Worm (Caenorhabditis elegans) whole organism, early embryonic: ENCODE data around the gene Y51A2D.21.

ENCODE experiments used
- ama-1 ChIP-seq: fragments of 150-350 bp; optimal IDR thresholded peaks from 2 replicates; lab custom pipeline; 2014
- ceh-13 ChIP-seq: fragments of 200-800 bp; sonication (Bioruptor generic); optimal IDR thresholded peaks from 2 replicates; lab custom pipeline; 2018; ENCODE audit warnings: mild to moderate bottlenecking, missing genetic modification characterization, missing compliant biosample characterization
- ceh-36 ChIP-seq: sonication (generic microtip); optimal IDR thresholded peaks from 2 replicates; lab custom pipeline; 2016; ENCODE audit warnings: missing genetic modification characterization, inconsistent platforms, missing compliant biosample characterization
- ets-7 ChIP-seq: sonication (generic microtip); optimal IDR thresholded peaks from 2 replicates; lab custom pipeline; 2016; ENCODE audit warnings: missing genotype, missing genetic modification characterization, missing compliant biosample characterization
- flt-1 ChIP-seq: fragments of 200-800 bp; sonication (Bioruptor generic); IDR thresholded peaks from 2 replicates; pipeline ENCODE4 v1.3.6; 2022; ENCODE audit warnings: missing genetic modification characterization, missing compliant biosample characterization
- hmg-4 ChIP-seq: fragments of 200-800 bp; sonication (Bioruptor generic); optimal IDR thresholded peaks from 2 replicates; lab custom pipeline; 2018; ENCODE audit warnings: mild to moderate bottlenecking, missing genetic modification characterization, missing compliant biosample characterization
- scrt-1 ChIP-seq: fragments of 200-800 bp; sonication (Bioruptor generic); IDR thresholded peaks from 2 replicates; pipeline ENCODE4 v1.3.6; 2022; ENCODE audit warnings: missing genetic modification characterization, missing compliant biosample characterization
- sea-1 ChIP-seq: fragments of 200-800 bp; sonication (Bioruptor generic); conservative IDR thresholded peaks from 2 replicates; pipeline ENCODE4 v1.3.6; 2022; ENCODE audit warnings: missing genetic modification characterization, missing compliant biosample characterization
- tbx-11 ChIP-seq: fragments of 200-800 bp; sonication (Bioruptor generic); IDR thresholded peaks from 2 replicates; pipeline ENCODE4 v1.3.6; 2022; ENCODE audit warnings: missing genetic modification characterization, missing compliant biosample characterization
- tbx-37 ChIP-seq: fragments of 200-800 bp; sonication (Bioruptor generic); conservative IDR thresholded peaks from 2 replicates; pipeline ENCODE4 v1.3.6; 2022; ENCODE audit warnings: missing genetic modification reagents, missing genetic modification characterization, missing compliant biosample characterization

DNA sequence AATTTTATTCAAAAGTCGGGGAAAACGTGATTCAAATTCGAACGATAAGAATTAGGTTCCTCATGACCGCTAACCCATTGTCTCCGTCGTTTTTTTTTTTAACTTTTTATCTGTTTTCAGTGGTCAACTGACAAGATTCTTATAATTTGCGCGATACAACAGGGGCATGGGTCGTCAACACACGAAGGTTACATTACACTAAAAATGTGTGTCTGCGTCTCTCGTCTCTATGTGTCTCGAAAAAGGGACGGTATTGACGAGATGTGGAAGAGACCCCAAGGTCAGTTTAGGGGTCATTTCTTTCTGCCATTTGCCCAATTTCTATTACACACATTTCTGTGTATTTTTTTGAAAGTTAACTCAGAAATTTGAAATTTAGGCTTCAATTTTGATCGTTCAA is 2.2 kb upstream of the Y51A2D.21 start:
- TF ChIP-seq tbx-37 (GFP tag; lab: Robert Waterston, UW) (no peak), ceh-13 (no peak), ama-1 (lab: Kevin White, UChicago) (no peak), ets-7 (tag; lab: Kevin White, UChicago) (no peak), ceh-36 (tag; lab: Kevin White, UChicago) (no peak), scrt-1 (GFP tag; lab: Robert Waterston, UW) (no peak), hmg-4 (no peak), tbx-11 (GFP tag; lab: Robert Waterston, UW) (no peak), sea-1 (GFP tag; lab: Robert Waterston, UW) (no peak), flt-1 (GFP tag; lab: Robert Waterston, UW) (no peak)
